Fruit fly (Drosophila melanogaster) whole organism, embryonic: ENCODE measurements around the gene drongo.

ENCODE experiments used
- Abd-B ChIP-seq: fragments of 200-800 bp; sonication (Bioruptor generic); optimal IDR thresholded peaks from 2 replicates; lab custom pipeline; 2018; ENCODE audit warnings: missing biosample characterization, mild to moderate bottlenecking, missing genetic modification characterization, moderate library complexity
- Atf3 ChIP-seq: fragments of 200-800 bp; sonication (Bioruptor generic); optimal IDR thresholded peaks from 3 replicates; lab custom pipeline; 2016; ENCODE audit warnings: missing biosample characterization, missing genetic modification characterization
- Bgb ChIP-seq: fragments of 200-800 bp; sonication (Bioruptor generic); IDR thresholded peaks from 2 replicates; pipeline ENCODE4 v1.3.6; 2022; ENCODE audit warnings: missing biosample characterization, missing genetic modification characterization; ENCODE audit not compliant: partially characterized antibody
- CG1024 ChIP-seq: fragments of 200-800 bp; sonication (Bioruptor generic); IDR thresholded peaks from 2 replicates; pipeline ENCODE4 v1.3.6; 2022; ENCODE audit warnings: missing biosample characterization, missing genetic modification characterization
- CG10321 ChIP-seq: fragments of 200-800 bp; sonication (Bioruptor generic); IDR thresholded peaks from 2 replicates; pipeline ENCODE4 v1.3.6; 2022; ENCODE audit warnings: missing biosample characterization, missing genetic modification characterization
- CG10366 ChIP-seq: fragments of 200-800 bp; sonication (Bioruptor generic); IDR thresholded peaks from 2 replicates; pipeline ENCODE4 v1.3.6; 2022; ENCODE audit warnings: missing biosample characterization, missing genetic modification characterization
- CG13123 ChIP-seq: fragments of 200-800 bp; sonication (Bioruptor generic); optimal IDR thresholded peaks from 2 replicates; lab custom pipeline; 2016; ENCODE audit warnings: missing biosample characterization, missing genetic modification characterization
- CG13624 ChIP-seq: fragments of 200-800 bp; sonication (Bioruptor generic); optimal IDR thresholded peaks from 2 replicates; lab custom pipeline; 2016; ENCODE audit warnings: missing biosample characterization, missing genetic modification characterization
- CG13894 ChIP-seq: fragments of 200-800 bp; sonication (Bioruptor generic); optimal IDR thresholded peaks from 3 replicates; lab custom pipeline; 2018; ENCODE audit warnings: missing biosample characterization, mild to moderate bottlenecking, missing genetic modification characterization, moderate library complexity
- CG14050 ChIP-seq: fragments of 200-800 bp; sonication (Bioruptor generic); IDR thresholded peaks from 3 replicates; pipeline ENCODE4 v1.3.6; 2022; ENCODE audit warnings: missing biosample characterization, missing genetic modification characterization
- CG14441 ChIP-seq: fragments of 200-800 bp; sonication (Bioruptor generic); IDR thresholded peaks from 2 replicates; pipeline ENCODE4 v1.3.6; 2022; ENCODE audit warnings: missing biosample characterization, missing genetic modification characterization
- CG1529 ChIP-seq: fragments of 200-800 bp; sonication (Bioruptor generic); optimal IDR thresholded peaks from 3 replicates; lab custom pipeline; 2018; ENCODE audit warnings: missing biosample characterization, missing genetic modification characterization
- CG15601 ChIP-seq: fragments of 200-800 bp; sonication (Bioruptor generic); optimal IDR thresholded peaks from 3 replicates; lab custom pipeline; 2019; ENCODE audit warnings: missing biosample characterization, mild to moderate bottlenecking, missing genetic modification characterization, moderate library complexity
- CG2120 ChIP-seq: fragments of 200-800 bp; sonication (Bioruptor generic); optimal IDR thresholded peaks from 3 replicates; lab custom pipeline; 2016; ENCODE audit warnings: missing biosample characterization, missing genetic modification characterization
- CG2202 ChIP-seq: fragments of 200-800 bp; sonication (Bioruptor generic); optimal IDR thresholded peaks from 2 replicates; lab custom pipeline; 2018; ENCODE audit warnings: missing biosample characterization, mild to moderate bottlenecking, missing genetic modification characterization
- CG30431 ChIP-seq: fragments of 200-800 bp; sonication (Bioruptor generic); optimal IDR thresholded peaks from 2 replicates; lab custom pipeline; 2017; ENCODE audit warnings: missing biosample characterization, missing genetic modification characterization
- CG31365 ChIP-seq: fragments of 200-800 bp; sonication (Bioruptor generic); optimal IDR thresholded peaks from 2 replicates; lab custom pipeline; 2018; ENCODE audit warnings: missing biosample characterization, mild to moderate bottlenecking, missing genetic modification characterization
- CG4282 ChIP-seq: fragments of 200-800 bp; sonication (Bioruptor generic); optimal IDR thresholded peaks from 2 replicates; lab custom pipeline; 2016; ENCODE audit warnings: missing biosample characterization, missing genetic modification characterization
- CG4730 ChIP-seq: fragments of 200-800 bp; sonication (Bioruptor generic); IDR thresholded peaks from 2 replicates; pipeline ENCODE4 v1.3.6; 2022; ENCODE audit warnings: missing biosample characterization, missing genetic modification characterization
- CG6654 ChIP-seq: fragments of 200-800 bp; sonication (Bioruptor generic); optimal IDR thresholded peaks from 2 replicates; lab custom pipeline; 2017; ENCODE audit warnings: missing biosample characterization, mild to moderate bottlenecking, missing genetic modification characterization
- CG6765 ChIP-seq: fragments of 200-800 bp; sonication (Bioruptor generic); optimal IDR thresholded peaks from 3 replicates; lab custom pipeline; 2017; ENCODE audit warnings: missing biosample characterization, mild to moderate bottlenecking, missing genetic modification characterization
- CrebB ChIP-seq: fragments of 200-800 bp; sonication (Bioruptor generic); optimal IDR thresholded peaks from 3 replicates; lab custom pipeline; 2018; ENCODE audit warnings: missing biosample characterization, mild to moderate bottlenecking, missing genetic modification characterization
- H2.0 ChIP-seq: fragments of 200-800 bp; sonication (Bioruptor generic); IDR thresholded peaks from 2 replicates; pipeline ENCODE4 v1.3.6; 2022; ENCODE audit warnings: missing biosample characterization, missing genetic modification characterization
- Hmr ChIP-seq: fragments of 200-800 bp; sonication (Bioruptor generic); optimal IDR thresholded peaks from 3 replicates; lab custom pipeline; 2017; ENCODE audit warnings: mild to moderate bottlenecking, missing biosample characterization, missing genetic modification reagents, missing genetic modification characterization
- Hr51 ChIP-seq, 2 experiments: fragments of 200-800 bp; sonication (Bioruptor generic); optimal IDR thresholded peaks; 2 replicates in 1 of 2; 3 replicates in 1 of 2; lab custom pipeline; 2016 to 2018; ENCODE audit warnings: missing biosample characterization in 2 of 2, missing genetic modification characterization in 2 of 2, mild to moderate bottlenecking in 1 of 2, moderate library complexity in 1 of 2
- Lhr ChIP-seq: fragments of 200-800 bp; sonication (Bioruptor generic); optimal IDR thresholded peaks from 3 replicates; lab custom pipeline; 2017; ENCODE audit warnings: mild to moderate bottlenecking, missing biosample characterization, missing genetic modification reagents, missing genetic modification characterization
- Lpt ChIP-seq: fragments of >200 bp; optimal IDR thresholded peaks from 2 replicates; lab custom pipeline; 2018; ENCODE audit warnings: missing biosample characterization, missing genetic modification characterization
- MTF-1 ChIP-seq: fragments of 200-800 bp; sonication (Bioruptor generic); optimal IDR thresholded peaks from 2 replicates; lab custom pipeline; 2018; ENCODE audit warnings: missing biosample characterization, mild to moderate bottlenecking, missing genetic modification characterization, borderline replicate concordance
- Pdp1 ChIP-seq, 2 experiments: fragments of 200-800 bp; sonication (Bioruptor generic); optimal IDR thresholded peaks; 3 replicates each; lab custom pipeline; 2016; ENCODE audit warnings: missing biosample characterization in 2 of 2, missing genetic modification characterization in 2 of 2, mild to moderate bottlenecking in 1 of 2, moderate library complexity in 1 of 2
- Tbp ChIP-seq: fragments of >200 bp; optimal IDR thresholded peaks from 2 replicates; lab custom pipeline; 2018; ENCODE audit warnings: missing biosample characterization, missing genetic modification characterization
- bigmax ChIP-seq: fragments of 200-800 bp; sonication (Bioruptor generic); optimal IDR thresholded peaks from 2 replicates; lab custom pipeline; 2018; ENCODE audit warnings: missing biosample characterization, mild to moderate bottlenecking, missing genetic modification characterization
- bowl ChIP-seq: fragments of 200-800 bp; sonication (Bioruptor generic); IDR thresholded peaks from 2 replicates; pipeline ENCODE4 v1.3.6; 2022; ENCODE audit warnings: missing biosample characterization, missing genetic modification characterization
- cato ChIP-seq: fragments of 200-800 bp; sonication (Bioruptor generic); optimal IDR thresholded peaks from 2 replicates; lab custom pipeline; 2016; ENCODE audit warnings: missing biosample characterization, missing genetic modification characterization, borderline replicate concordance
- dimm ChIP-seq: fragments of 200-800 bp; sonication (Bioruptor generic); IDR thresholded peaks from 2 replicates; pipeline ENCODE4 v1.3.6; 2022; ENCODE audit warnings: missing biosample characterization, missing genetic modification characterization
- dmrt99B ChIP-seq: fragments of 200-800 bp; sonication (Bioruptor generic); optimal IDR thresholded peaks from 2 replicates; lab custom pipeline; 2018; ENCODE audit warnings: missing biosample characterization, mild to moderate bottlenecking, missing genetic modification characterization, moderate library complexity
- dysf ChIP-seq: fragments of 200-800 bp; sonication (Bioruptor generic); IDR thresholded peaks from 3 replicates; pipeline ENCODE4 v1.3.6; 2022; ENCODE audit warnings: missing biosample characterization, missing genetic modification characterization
- ems ChIP-seq: fragments of 200-800 bp; sonication (Bioruptor generic); optimal IDR thresholded peaks from 3 replicates; lab custom pipeline; 2016; ENCODE audit warnings: missing biosample characterization, missing genetic modification characterization
- fru ChIP-seq: fragments of >200 bp; optimal IDR thresholded peaks from 2 replicates; lab custom pipeline; 2017
- fu2 ChIP-seq: fragments of 200-800 bp; sonication (Bioruptor generic); optimal IDR thresholded peaks from 2 replicates; lab custom pipeline; 2016; ENCODE audit warnings: missing biosample characterization, missing genetic modification characterization
- gsb-n ChIP-seq: fragments of 200-800 bp; sonication (Bioruptor generic); optimal IDR thresholded peaks from 3 replicates; lab custom pipeline; 2018; ENCODE audit warnings: missing biosample characterization, mild to moderate bottlenecking, missing genetic modification characterization
- kah ChIP-seq: fragments of 200-800 bp; sonication (Bioruptor generic); optimal IDR thresholded peaks from 2 replicates; lab custom pipeline; 2018; ENCODE audit warnings: missing biosample characterization, mild to moderate bottlenecking, missing genetic modification characterization
- knrl ChIP-seq: fragments of 200-800 bp; sonication (Bioruptor generic); IDR thresholded peaks from 3 replicates; pipeline ENCODE4 v1.3.6; 2022; ENCODE audit warnings: missing biosample characterization, missing genetic modification characterization; ENCODE audit not compliant: partially characterized antibody
- maf-S ChIP-seq: fragments of 200-800 bp; sonication (Bioruptor generic); optimal IDR thresholded peaks from 2 replicates; lab custom pipeline; 2016; ENCODE audit warnings: missing biosample characterization, missing genetic modification characterization
- nom ChIP-seq: fragments of 200-800 bp; sonication (Bioruptor generic); optimal IDR thresholded peaks from 2 replicates; lab custom pipeline; 2017; ENCODE audit warnings: missing biosample characterization, missing genetic modification characterization, mild to moderate bottlenecking, moderate library complexity, missing genetic modification reagents
- onecut ChIP-seq: fragments of 200-800 bp; sonication (Bioruptor generic); IDR thresholded peaks from 2 replicates; pipeline ENCODE4 v1.3.6; 2022; ENCODE audit warnings: missing biosample characterization, missing genetic modification characterization
- p53 ChIP-seq: fragments of 200-800 bp; sonication (Bioruptor generic); optimal IDR thresholded peaks from 2 replicates; lab custom pipeline; 2016; ENCODE audit warnings: missing biosample characterization, missing genetic modification characterization
- psq ChIP-seq: fragments of 200-800 bp; sonication (Bioruptor generic); optimal IDR thresholded peaks from 2 replicates; lab custom pipeline; 2017; ENCODE audit warnings: missing biosample characterization, missing genetic modification characterization
- run ChIP-seq: fragments of 200-800 bp; sonication (Bioruptor generic); optimal IDR thresholded peaks from 3 replicates; lab custom pipeline; 2018; ENCODE audit warnings: missing biosample characterization, mild to moderate bottlenecking, missing genetic modification characterization
- sisA ChIP-seq: fragments of 200-800 bp; sonication (Bioruptor generic); IDR thresholded peaks from 2 replicates; pipeline ENCODE4 v1.3.6; 2022; ENCODE audit warnings: missing biosample characterization, missing genetic modification characterization
- ssp ChIP-seq: fragments of 200-800 bp; sonication (Bioruptor generic); IDR thresholded peaks from 2 replicates; pipeline ENCODE4 v1.3.6; 2022; ENCODE audit warnings: missing biosample characterization, missing genetic modification characterization
- twi ChIP-seq: fragments of 200-800 bp; optimal IDR thresholded peaks from 2 replicates; lab custom pipeline; 2019; ENCODE audit warnings: missing biosample characterization, mild to moderate bottlenecking, missing genetic modification characterization, moderate library complexity

The drongo gene

dm6 chr2L:865851-866250 is 15.0 kb upstream of the drongo start (continued):
- peak; percentile 90 for TF ChIP-seq ssp (GFP tag; lab: Robert Waterston, UW)
- TF ChIP-seq run (tag; lab: Kevin White, UChicago), result peak; percentile 89
- TF ChIP-seq Pdp1 (GFP tag; optimal IDR thresholded peaks at IDR 0.05; lab: Kevin White, UChicago), result peak; percentile 94 to 97
- TF ChIP-seq Lpt (GFP tag; lab: Kevin White, UChicago), result no peak
- TF ChIP-seq Atf3, result peak; percentile 87
- TF ChIP-seq CrebB, result peak; percentile 94
- no peak for TF ChIP-seq Tbp (GFP tag; lab: Kevin White, UChicago)
- TF ChIP-seq cato (GFP tag; lab: Kevin White, UChicago), result peak; percentile 91
- TF ChIP-seq CG31365 (tag; lab: Kevin White, UChicago), result peak; percentile 81
- TF ChIP-seq dimm (GFP tag; lab: Robert Waterston, UW), result peak; percentile 87
- no peak for TF ChIP-seq fru (lab: Kevin White, UChicago)
- peak; percentile 79 for TF ChIP-seq CG10321
- peak; percentile 93 for TF ChIP-seq CG1529
- TF ChIP-seq CG6654 (GFP tag; lab: Kevin White, UChicago), result peak; percentile 77
- TF ChIP-seq Hr51 (GFP tag; optimal IDR thresholded peaks at IDR 0.05; lab: Kevin White, UChicago), result peak; percentile 94 to 97
- peak; percentile 97 for TF ChIP-seq CG14441 (GFP tag; lab: Robert Waterston, UW)
- TF ChIP-seq CG14050 (GFP tag; lab: Robert Waterston, UW), result peak; percentile 96
- peak; percentile 97 for TF ChIP-seq CG2120 (GFP tag; lab: Kevin White, UChicago)
- peak; percentile 97 for TF ChIP-seq H2.0 (GFP tag; lab: Robert Waterston, UW)
- peak; percentile 81 for TF ChIP-seq CG4282
- TF ChIP-seq Bgb (GFP tag; lab: Robert Waterston, UW), result no peak
- TF ChIP-seq onecut (GFP tag; lab: Robert Waterston, UW), result peak; percentile 93
- TF ChIP-seq fu2 (GFP tag; lab: Kevin White, UChicago), result peak; percentile 93
- peak; percentile 85 for TF ChIP-seq nom
- TF ChIP-seq gsb-n (tag; lab: Kevin White, UChicago), result peak; percentile 96
- TF ChIP-seq maf-S (GFP tag; lab: Kevin White, UChicago), result peak; percentile 95
- peak; percentile 92 for TF ChIP-seq CG13123
- TF ChIP-seq knrl, result no peak
- peak; percentile 92 for TF ChIP-seq bowl
- peak; percentile 94 for TF ChIP-seq CG30431 (GFP tag; lab: Kevin White, UChicago)
- peak; percentile 88 for TF ChIP-seq CG13894 (tag; lab: Kevin White, UChicago)
- TF ChIP-seq psq (GFP tag; lab: Kevin White, UChicago), result peak; percentile 92
- peak; percentile 92 for TF ChIP-seq CG15601 (tag; lab: Kevin White, UChicago)
- TF ChIP-seq Lhr (GFP tag; lab: Kevin White, UChicago), result peak; percentile 85
- TF ChIP-seq dmrt99B (tag; lab: Kevin White, UChicago), result peak; percentile 98
- TF ChIP-seq p53 (GFP tag; lab: Kevin White, UChicago), result peak; percentile 68
- peak; percentile 80 for TF ChIP-seq CG6765
- peak; percentile 91 for TF ChIP-seq kah (GFP tag; lab: Kevin White, UChicago)
- peak; percentile 96 for TF ChIP-seq CG10366 (GFP tag; lab: Robert Waterston, UW)
- TF ChIP-seq MTF-1 (GFP tag; lab: Kevin White, UChicago), result peak; percentile 93
- TF ChIP-seq ems (GFP tag; lab: Kevin White, UChicago), result peak; percentile 91
- peak; percentile 92 for TF ChIP-seq CG2202 (tag; lab: Kevin White, UChicago)
- peak; percentile 91 for TF ChIP-seq CG4730 (GFP tag; lab: Robert Waterston, UW)
- TF ChIP-seq CG1024 (GFP tag; lab: Robert Waterston, UW), result peak; percentile 90
- TF ChIP-seq bigmax (GFP tag; lab: Kevin White, UChicago), result peak; percentile 69
- peak; percentile 94 for TF ChIP-seq CG13624 (GFP tag; lab: Kevin White, UChicago)
- peak; percentile 96 for TF ChIP-seq sisA (GFP tag; lab: Robert Waterston, UW)
- peak; percentile 97 for TF ChIP-seq dysf (GFP tag; lab: Robert Waterston, UW)
- peak; percentile 96 for TF ChIP-seq Hmr (GFP tag; lab: Kevin White, UChicago)
- peak; percentile 88 for TF ChIP-seq twi (tag; lab: Kevin White, UChicago)
- TF ChIP-seq Abd-B (GFP tag; lab: Kevin White, UChicago), result peak; percentile 88
